Fruit fly (Drosophila melanogaster) whole organism, embryonic: ENCODE results near the gene Oscillin.

ENCODE experiments used
- CG10565 ChIP-seq: fragments of 200-800 bp; sonication (Bioruptor generic); optimal IDR thresholded peaks from 3 replicates; lab custom pipeline; 2016; ENCODE audit warnings: missing biosample characterization, mild to moderate bottlenecking, missing genetic modification characterization
- CG11085 ChIP-seq: fragments of 200-800 bp; sonication (Bioruptor generic); IDR thresholded peaks from 2 replicates; pipeline ENCODE4 v1.3.6; 2022; ENCODE audit warnings: missing biosample characterization, missing genetic modification characterization
- CG11504 ChIP-seq: fragments of 200-800 bp; sonication (Bioruptor generic); optimal IDR thresholded peaks from 3 replicates; lab custom pipeline; 2019; ENCODE audit warnings: missing biosample characterization, mild to moderate bottlenecking, missing genetic modification characterization, moderate library complexity
- CG12155 ChIP-seq: fragments of 200-800 bp; sonication (Bioruptor generic); optimal IDR thresholded peaks from 3 replicates; lab custom pipeline; 2016; ENCODE audit warnings: missing biosample characterization, missing genetic modification characterization
- CG12219 ChIP-seq: fragments of 200-800 bp; sonication (Bioruptor generic); optimal IDR thresholded peaks from 3 replicates; lab custom pipeline; 2018; ENCODE audit warnings: missing biosample characterization, mild to moderate bottlenecking, missing genetic modification characterization
- CG12744 ChIP-seq: fragments of 200-800 bp; sonication (Bioruptor generic); optimal IDR thresholded peaks from 2 replicates; lab custom pipeline; 2016; ENCODE audit warnings: missing biosample characterization, missing genetic modification characterization
- CG13424 ChIP-seq: fragments of 200-800 bp; sonication (Bioruptor generic); optimal IDR thresholded peaks from 2 replicates; lab custom pipeline; 2019; ENCODE audit warnings: missing biosample characterization, mild to moderate bottlenecking, missing genetic modification characterization, moderate library complexity
- CG14667 ChIP-seq: fragments of 200-800 bp; sonication (Bioruptor generic); IDR thresholded peaks from 2 replicates; pipeline ENCODE4 v1.3.6; 2022; ENCODE audit warnings: missing biosample characterization, missing genetic modification characterization
- CG14965 ChIP-seq: fragments of 200-800 bp; sonication (Bioruptor generic); optimal IDR thresholded peaks from 2 replicates; lab custom pipeline; 2016; ENCODE audit warnings: missing biosample characterization, missing genetic modification characterization, borderline replicate concordance
- CG15073 ChIP-seq: fragments of 200-800 bp; sonication (Bioruptor generic); optimal IDR thresholded peaks from 2 replicates; lab custom pipeline; 2016; ENCODE audit warnings: missing biosample characterization, missing genetic modification characterization
- CG1602 ChIP-seq: fragments of 200-800 bp; sonication (Bioruptor generic); optimal IDR thresholded peaks from 3 replicates; lab custom pipeline; 2016; ENCODE audit warnings: missing biosample characterization, missing genetic modification characterization
- CG16779 ChIP-seq: fragments of 200-800 bp; sonication (Bioruptor generic); IDR thresholded peaks from 2 replicates; pipeline ENCODE4 v1.3.6; 2022; ENCODE audit warnings: missing biosample characterization, missing genetic modification characterization
- CG17361 ChIP-seq: fragments of 200-800 bp; sonication (Bioruptor generic); IDR thresholded peaks from 3 replicates; pipeline ENCODE4 v1.3.6; 2022; ENCODE audit warnings: missing biosample characterization, missing genetic modification characterization
- CG17568 ChIP-seq: fragments of 200-800 bp; sonication (Bioruptor generic); optimal IDR thresholded peaks from 2 replicates; lab custom pipeline; 2018; ENCODE audit warnings: missing biosample characterization, mild to moderate bottlenecking, missing genetic modification characterization, moderate library complexity
- CG1792 ChIP-seq: fragments of 200-800 bp; sonication (Bioruptor generic); optimal IDR thresholded peaks from 2 replicates; lab custom pipeline; 2016; ENCODE audit warnings: missing biosample characterization, missing genetic modification characterization
- CG18476 ChIP-seq: fragments of 200-800 bp; sonication (Bioruptor generic); optimal IDR thresholded peaks from 2 replicates; lab custom pipeline; 2016; ENCODE audit warnings: missing biosample characterization, mild to moderate bottlenecking, missing genetic modification characterization
- CG2712 ChIP-seq: fragments of 200-800 bp; optimal IDR thresholded peaks from 3 replicates; lab custom pipeline; 2019; ENCODE audit warnings: missing biosample characterization, mild to moderate bottlenecking, missing genetic modification characterization, moderate library complexity
- CG31365 ChIP-seq: fragments of 200-800 bp; sonication (Bioruptor generic); optimal IDR thresholded peaks from 2 replicates; lab custom pipeline; 2018; ENCODE audit warnings: missing biosample characterization, mild to moderate bottlenecking, missing genetic modification characterization
- CG31441 ChIP-seq: fragments of 200-800 bp; sonication (Bioruptor generic); IDR thresholded peaks from 2 replicates; pipeline ENCODE4 v1.3.6; 2022; ENCODE audit warnings: missing biosample characterization, missing genetic modification characterization
- CG32532 ChIP-seq: fragments of 200-800 bp; sonication (Bioruptor generic); IDR thresholded peaks from 2 replicates; pipeline ENCODE4 v1.3.6; 2022; ENCODE audit warnings: missing biosample characterization, missing genetic modification characterization
- CG32772 ChIP-seq: fragments of 200-800 bp; sonication (Bioruptor generic); IDR thresholded peaks from 2 replicates; pipeline ENCODE4 v1.3.6; 2022; ENCODE audit warnings: missing biosample characterization, missing genetic modification characterization
- CG33213 ChIP-seq: fragments of 200-800 bp; sonication (Bioruptor generic); optimal IDR thresholded peaks from 3 replicates; lab custom pipeline; 2016; ENCODE audit warnings: missing biosample characterization, missing genetic modification characterization
- CG34376 ChIP-seq: fragments of 200-800 bp; sonication (Bioruptor generic); optimal IDR thresholded peaks from 2 replicates; lab custom pipeline; 2018; ENCODE audit warnings: missing biosample characterization, mild to moderate bottlenecking, missing genetic modification characterization
- CG4730 ChIP-seq: fragments of 200-800 bp; sonication (Bioruptor generic); IDR thresholded peaks from 2 replicates; pipeline ENCODE4 v1.3.6; 2022; ENCODE audit warnings: missing biosample characterization, missing genetic modification characterization
- CG6254 ChIP-seq: fragments of 200-800 bp; sonication (Bioruptor generic); optimal IDR thresholded peaks from 3 replicates; lab custom pipeline; 2017; ENCODE audit warnings: mild to moderate bottlenecking, missing biosample characterization, missing genetic modification reagents, missing genetic modification characterization
- CG7556 ChIP-seq: fragments of 200-800 bp; sonication (Bioruptor generic); optimal IDR thresholded peaks from 2 replicates; lab custom pipeline; 2017; ENCODE audit warnings: missing biosample characterization, mild to moderate bottlenecking, missing genetic modification characterization
- CG9215 ChIP-seq: fragments of 200-800 bp; sonication (Bioruptor generic); IDR thresholded peaks from 2 replicates; pipeline ENCODE4 v1.3.6; 2022; ENCODE audit warnings: missing biosample characterization, missing genetic modification characterization
- Fer1 ChIP-seq: fragments of 200-800 bp; sonication (Bioruptor generic); optimal IDR thresholded peaks from 2 replicates; lab custom pipeline; 2017; ENCODE audit warnings: missing biosample characterization, mild to moderate bottlenecking, missing genetic modification characterization
- Fer2 ChIP-seq: fragments of 200-800 bp; sonication (Bioruptor generic); optimal IDR thresholded peaks from 2 replicates; lab custom pipeline; 2018; ENCODE audit warnings: missing biosample characterization, mild to moderate bottlenecking, missing genetic modification characterization, moderate library complexity
- H2.0 ChIP-seq: fragments of 200-800 bp; sonication (Bioruptor generic); IDR thresholded peaks from 2 replicates; pipeline ENCODE4 v1.3.6; 2022; ENCODE audit warnings: missing biosample characterization, missing genetic modification characterization
- Jarid2 ChIP-seq: fragments of 200-800 bp; sonication (Bioruptor generic); optimal IDR thresholded peaks from 3 replicates; lab custom pipeline; 2017; ENCODE audit warnings: mild to moderate bottlenecking, missing biosample characterization, missing genetic modification reagents, missing genetic modification characterization
- MESR4 ChIP-seq: fragments of 200-800 bp; sonication (Bioruptor generic); optimal IDR thresholded peaks from 2 replicates; lab custom pipeline; 2018; ENCODE audit warnings: missing biosample characterization, mild to moderate bottlenecking, missing genetic modification characterization, moderate library complexity
- NfI ChIP-seq: fragments of 200-800 bp; sonication (Bioruptor generic); optimal IDR thresholded peaks from 3 replicates; lab custom pipeline; 2018; ENCODE audit warnings: missing biosample characterization, mild to moderate bottlenecking, missing genetic modification characterization, moderate library complexity
- Pdp1 ChIP-seq, 2 experiments: fragments of 200-800 bp; sonication (Bioruptor generic); optimal IDR thresholded peaks; 3 replicates each; lab custom pipeline; 2016; ENCODE audit warnings: missing biosample characterization in 2 of 2, missing genetic modification characterization in 2 of 2, mild to moderate bottlenecking in 1 of 2, moderate library complexity in 1 of 2
- Sin3A ChIP-seq: fragments of >200 bp; optimal IDR thresholded peaks from 2 replicates; lab custom pipeline; 2018
- bbx ChIP-seq: fragments of 200-800 bp; sonication (Bioruptor generic); IDR thresholded peaks from 2 replicates; pipeline ENCODE4 v1.3.6; 2022; ENCODE audit warnings: missing biosample characterization, missing genetic modification characterization; ENCODE audit not compliant: partially characterized antibody
- bowl ChIP-seq: fragments of 200-800 bp; sonication (Bioruptor generic); IDR thresholded peaks from 2 replicates; pipeline ENCODE4 v1.3.6; 2022; ENCODE audit warnings: missing biosample characterization, missing genetic modification characterization
- cg ChIP-seq: fragments of 200-800 bp; sonication (Bioruptor generic); optimal IDR thresholded peaks from 3 replicates; lab custom pipeline; 2019; ENCODE audit warnings: missing biosample characterization, mild to moderate bottlenecking, missing genetic modification characterization, moderate library complexity
- eve ChIP-seq, 2 experiments: fragments of >200 bp; optimal IDR thresholded peaks; 2 replicates each; lab custom pipeline; 2017; ENCODE audit warnings: missing biosample characterization in 2 of 2, missing genetic modification characterization in 2 of 2
- gsb ChIP-seq: fragments of 200-800 bp; sonication (Bioruptor generic); IDR thresholded peaks from 2 replicates; pipeline ENCODE4 v1.3.6; 2022; ENCODE audit warnings: missing biosample characterization, missing genetic modification characterization
- kay ChIP-seq: fragments of 200-800 bp; sonication (Bioruptor generic); optimal IDR thresholded peaks from 2 replicates; lab custom pipeline; 2016; ENCODE audit warnings: missing biosample characterization, missing genetic modification characterization
- klu ChIP-seq: fragments of 200-800 bp; sonication (Bioruptor generic); IDR thresholded peaks from 2 replicates; pipeline ENCODE4 v1.3.6; 2022; ENCODE audit warnings: missing biosample characterization, missing genetic modification characterization
- knrl ChIP-seq: fragments of 200-800 bp; sonication (Bioruptor generic); IDR thresholded peaks from 3 replicates; pipeline ENCODE4 v1.3.6; 2022; ENCODE audit warnings: missing biosample characterization, missing genetic modification characterization; ENCODE audit not compliant: partially characterized antibody
- lbe ChIP-seq: fragments of 200-800 bp; sonication (Bioruptor generic); optimal IDR thresholded peaks from 2 replicates; lab custom pipeline; 2016; ENCODE audit warnings: missing biosample characterization, mild to moderate bottlenecking, missing genetic modification characterization
- lmd ChIP-seq: fragments of 200-800 bp; sonication (Bioruptor generic); IDR thresholded peaks from 2 replicates; pipeline ENCODE4 v1.3.6; 2022; ENCODE audit warnings: missing biosample characterization, missing genetic modification characterization
- pita ChIP-seq: fragments of 200-800 bp; sonication (Bioruptor generic); optimal IDR thresholded peaks from 2 replicates; lab custom pipeline; 2017; ENCODE audit warnings: missing biosample characterization, mild to moderate bottlenecking, missing genetic modification characterization
- ranshi ChIP-seq: fragments of 200-800 bp; sonication (Bioruptor generic); IDR thresholded peaks from 2 replicates; pipeline ENCODE4 v1.3.6; 2022; ENCODE audit warnings: missing biosample characterization, missing genetic modification characterization
- sob ChIP-seq: fragments of 200-800 bp; sonication (Bioruptor generic); IDR thresholded peaks from 2 replicates; pipeline ENCODE4 v1.3.6; 2022; ENCODE audit warnings: missing biosample characterization, missing genetic modification characterization
- stc ChIP-seq: fragments of 200-800 bp; sonication (Bioruptor generic); IDR thresholded peaks from 2 replicates; pipeline ENCODE4 v1.3.6; 2022; ENCODE audit warnings: missing biosample characterization, missing genetic modification characterization
- trem ChIP-seq: fragments of 200-800 bp; optimal IDR thresholded peaks from 3 replicates; lab custom pipeline; 2019; ENCODE audit warnings: missing biosample characterization, mild to moderate bottlenecking, missing genetic modification characterization, moderate library complexity
- zfh2 ChIP-seq: fragments of 200-800 bp; sonication (Bioruptor generic); optimal IDR thresholded peaks from 2 replicates; lab custom pipeline; 2016; ENCODE audit warnings: missing biosample characterization, missing genetic modification characterization

The Oscillin gene

dm6 chr2L:5541935-5542685 is 4.8 kb upstream of the Oscillin start, which contains the start of the genes Hel25E and Lam (continued):
- no peak for TF ChIP-seq CG34376 (GFP tag; lab: Kevin White, UChicago)
- no peak for TF ChIP-seq CG33213 (GFP tag; lab: Kevin White, UChicago)
- peak; percentile 98 for TF ChIP-seq Sin3A
- no peak for TF ChIP-seq lbe (GFP tag; lab: Kevin White, UChicago)
- TF ChIP-seq CG14965 (GFP tag; lab: Kevin White, UChicago) = no peak
- no peak for TF ChIP-seq CG11504 (tag; lab: Kevin White, UChicago)
- TF ChIP-seq klu (GFP tag; lab: Robert Waterston, UW) = no peak
- TF ChIP-seq CG16779 (GFP tag; lab: Robert Waterston, UW) = no peak
- TF ChIP-seq CG15073 (GFP tag; lab: Kevin White, UChicago) = no peak
- TF ChIP-seq MESR4 = peak; percentile 38
- no peak for TF ChIP-seq CG31365
- no peak for TF ChIP-seq ranshi (GFP tag; lab: Robert Waterston, UW)
- TF ChIP-seq CG6254 (GFP tag; lab: Kevin White, UChicago) = no peak
- TF ChIP-seq CG13424 (tag; lab: Kevin White, UChicago) = no peak
- TF ChIP-seq bbx (GFP tag; lab: Robert Waterston, UW) = peak; percentile 69
- TF ChIP-seq Fer2 (tag; lab: Kevin White, UChicago) = no peak
- TF ChIP-seq CG7556 (GFP tag; lab: Kevin White, UChicago) = no peak
- no peak for TF ChIP-seq CG17568
- peak; percentile 89 for TF ChIP-seq knrl
- TF ChIP-seq CG12219 = no peak
- no peak for TF ChIP-seq Jarid2 (GFP tag; lab: Kevin White, UChicago)
- TF ChIP-seq CG18476 = no peak
- TF ChIP-seq CG1602 = no peak
- no peak for TF ChIP-seq stc (GFP tag; lab: Robert Waterston, UW)
- no peak for TF ChIP-seq H2.0 (GFP tag; lab: Robert Waterston, UW)
- no peak for TF ChIP-seq pita (GFP tag; lab: Kevin White, UChicago)
- TF ChIP-seq kay = no peak
- no peak for TF ChIP-seq CG31441 (GFP tag; lab: Robert Waterston, UW)
- no peak for TF ChIP-seq bowl (GFP tag; lab: Robert Waterston, UW)
- TF ChIP-seq eve (GFP tag; optimal IDR thresholded peaks at IDR 0.05; lab: Kevin White, UChicago) = no peak
- TF ChIP-seq CG2712 (tag; lab: Kevin White, UChicago) = peak; percentile 55
- TF ChIP-seq sob (GFP tag; lab: Robert Waterston, UW) = no peak
- no peak for TF ChIP-seq CG11085 (GFP tag; lab: Robert Waterston, UW)
- no peak for TF ChIP-seq CG1792 (GFP tag; lab: Kevin White, UChicago)
- TF ChIP-seq CG32772 (GFP tag; lab: Robert Waterston, UW) = no peak
- no peak for TF ChIP-seq CG14667 (GFP tag; lab: Robert Waterston, UW)
- TF ChIP-seq Pdp1 (GFP tag; optimal IDR thresholded peaks at IDR 0.05; lab: Kevin White, UChicago) = peak; percentile 5 to 7
- TF ChIP-seq CG12155 = no peak
- no peak for TF ChIP-seq CG10565 (GFP tag; lab: Kevin White, UChicago)
- TF ChIP-seq trem (tag; lab: Kevin White, UChicago) = peak; percentile 81
- TF ChIP-seq zfh2 (GFP tag; lab: Kevin White, UChicago) = no peak
- no peak for TF ChIP-seq Fer1 (GFP tag; lab: Kevin White, UChicago)
- no peak for TF ChIP-seq CG12744 (GFP tag; lab: Kevin White, UChicago)
- no peak for TF ChIP-seq CG32532 (GFP tag; lab: Robert Waterston, UW)
- TF ChIP-seq gsb (GFP tag; lab: Robert Waterston, UW) = no peak
- TF ChIP-seq NfI (GFP tag; lab: Kevin White, UChicago) = no peak
- TF ChIP-seq CG9215 (GFP tag; lab: Robert Waterston, UW) = no peak
- no peak for TF ChIP-seq CG4730
- TF ChIP-seq CG17361 = no peak; the same call in 2 of the 3 replicates
- no peak for TF ChIP-seq lmd
- TF ChIP-seq cg = no peak
